Fruit fly (Drosophila melanogaster) whole organism, prepupa: ENCODE results near the gene CG4218.

ENCODE experiments used
- CG10631 ChIP-seq: fragments of 200-800 bp; sonication (Bioruptor generic); optimal IDR thresholded peaks from 2 replicates; lab custom pipeline; 2016; ENCODE audit warnings: missing biosample characterization, missing genetic modification characterization
- CG34406 ChIP-seq: fragments of 200-800 bp; sonication (Bioruptor generic); optimal IDR thresholded peaks from 3 replicates; lab custom pipeline; 2016; ENCODE audit warnings: missing biosample characterization, missing genetic modification characterization
- CG8632 ChIP-seq: fragments of 200-800 bp; sonication (Bioruptor generic); optimal IDR thresholded peaks from 3 replicates; lab custom pipeline; 2016; ENCODE audit warnings: missing biosample characterization, missing genetic modification characterization
- Eip93F ChIP-seq: fragments of 200-800 bp; sonication (Bioruptor generic); optimal IDR thresholded peaks from 2 replicates; lab custom pipeline; 2016; ENCODE audit warnings: missing biosample characterization, mild to moderate bottlenecking, missing genetic modification characterization
- Hr39 ChIP-seq: fragments of 200-800 bp; sonication (Bioruptor generic); optimal IDR thresholded peaks from 2 replicates; lab custom pipeline; 2016; ENCODE audit warnings: missing biosample characterization, missing genetic modification characterization
- Lpt ChIP-seq: fragments of 200-800 bp; sonication (Bioruptor generic); optimal IDR thresholded peaks from 3 replicates; lab custom pipeline; 2016; ENCODE audit warnings: missing biosample characterization, missing genetic modification characterization
- eg ChIP-seq: fragments of 200-800 bp; sonication (Bioruptor generic); IDR thresholded peaks from 3 replicates; pipeline ENCODE4 v1.3.6; 2022; ENCODE audit warnings: missing biosample characterization, missing genetic modification characterization
- lz ChIP-seq: fragments of 200-800 bp; sonication (Bioruptor generic); optimal IDR thresholded peaks from 3 replicates; lab custom pipeline; 2016; ENCODE audit warnings: missing biosample characterization, missing genetic modification characterization
- net ChIP-seq: fragments of 200-800 bp; sonication (Bioruptor generic); optimal IDR thresholded peaks from 3 replicates; lab custom pipeline; 2016; ENCODE audit warnings: missing biosample characterization, missing genetic modification characterization
- ss ChIP-seq, 2 experiments: fragments of 200-800 bp; sonication (Bioruptor generic); optimal IDR thresholded peaks; 2 replicates in 1 of 2; 3 replicates in 1 of 2; lab custom pipeline; 2017 to 2018; ENCODE audit warnings: mild to moderate bottlenecking in 2 of 2, missing biosample characterization in 2 of 2, missing genetic modification characterization in 2 of 2, moderate library complexity in 1 of 2

dm6 chr2L:14524244-14524643 lies 24.7 kb downstream of the CG4218 start, which contains the start of gene CG33648:
- TF ChIP-seq Lpt (GFP tag; lab: Kevin White, UChicago) (no peak), Hr39 (GFP tag; lab: Kevin White, UChicago) (no peak), Eip93F (GFP tag; lab: Kevin White, UChicago) (no peak), CG8632 (GFP tag; lab: Kevin White, UChicago) (no peak), ss (GFP tag; optimal IDR thresholded peaks at IDR 0.05; lab: Kevin White, UChicago) (no peak), net (GFP tag; lab: Kevin White, UChicago) (no peak), CG34406 (GFP tag; lab: Kevin White, UChicago) (no peak), eg (no peak), CG10631 (GFP tag; lab: Kevin White, UChicago) (no peak), lz (GFP tag; lab: Kevin White, UChicago) (no peak)
